Fruit fly (Drosophila melanogaster) whole organism, embryonic: ENCODE measurements around the gene CG7985.

ENCODE experiments used
- Asciz ChIP-seq: fragments of 200-800 bp; sonication (Bioruptor generic); optimal IDR thresholded peaks from 2 replicates; lab custom pipeline; 2017; ENCODE audit warnings: missing biosample characterization, mild to moderate bottlenecking, missing genetic modification characterization, missing genetic modification reagents
- Blimp-1 ChIP-seq: fragments of 200-800 bp; sonication (Bioruptor generic); optimal IDR thresholded peaks from 3 replicates; lab custom pipeline; 2018; ENCODE audit warnings: missing biosample characterization, missing genetic modification characterization, mild to moderate bottlenecking, moderate library complexity, missing genetic modification reagents
- CG10654 ChIP-seq: fragments of 200-800 bp; sonication (Bioruptor generic); optimal IDR thresholded peaks from 2 replicates; lab custom pipeline; 2016; ENCODE audit warnings: missing biosample characterization, missing genetic modification characterization
- CG10959 ChIP-seq: fragments of 200-800 bp; sonication (Bioruptor generic); IDR thresholded peaks from 2 replicates; pipeline ENCODE4 v1.3.6; 2022; ENCODE audit warnings: missing biosample characterization, missing genetic modification characterization
- CG11093 ChIP-seq: fragments of 200-800 bp; sonication (Bioruptor generic); IDR thresholded peaks from 3 replicates; pipeline ENCODE4 v1.3.6; 2022; ENCODE audit warnings: missing biosample characterization, missing genetic modification characterization
- CG12071 ChIP-seq: fragments of 200-800 bp; sonication (Bioruptor generic); optimal IDR thresholded peaks from 3 replicates; lab custom pipeline; 2018; ENCODE audit warnings: missing biosample characterization, mild to moderate bottlenecking, missing genetic modification characterization
- CG13287 ChIP-seq: fragments of 200-800 bp; sonication (Bioruptor generic); IDR thresholded peaks from 2 replicates; pipeline ENCODE4 v1.3.6; 2022; ENCODE audit warnings: missing biosample characterization, missing genetic modification characterization; ENCODE audit not compliant: partially characterized antibody
- CG14441 ChIP-seq: fragments of 200-800 bp; sonication (Bioruptor generic); IDR thresholded peaks from 2 replicates; pipeline ENCODE4 v1.3.6; 2022; ENCODE audit warnings: missing biosample characterization, missing genetic modification characterization
- CG16779 ChIP-seq: fragments of 200-800 bp; sonication (Bioruptor generic); IDR thresholded peaks from 2 replicates; pipeline ENCODE4 v1.3.6; 2022; ENCODE audit warnings: missing biosample characterization, missing genetic modification characterization
- CG17612 ChIP-seq: fragments of 200-800 bp; sonication (Bioruptor generic); IDR thresholded peaks from 2 replicates; pipeline ENCODE4 v1.3.6; 2022; ENCODE audit warnings: missing biosample characterization, missing genetic modification characterization
- CG2116 ChIP-seq: fragments of 200-800 bp; sonication (Bioruptor generic); optimal IDR thresholded peaks from 3 replicates; lab custom pipeline; 2018; ENCODE audit warnings: missing biosample characterization, mild to moderate bottlenecking, missing genetic modification characterization
- CG31388 ChIP-seq: fragments of 200-800 bp; sonication (Bioruptor generic); optimal IDR thresholded peaks from 2 replicates; lab custom pipeline; 2016; ENCODE audit warnings: missing biosample characterization, missing genetic modification characterization
- CG32532 ChIP-seq: fragments of 200-800 bp; sonication (Bioruptor generic); IDR thresholded peaks from 2 replicates; pipeline ENCODE4 v1.3.6; 2022; ENCODE audit warnings: missing biosample characterization, missing genetic modification characterization
- CG4360 ChIP-seq: fragments of 200-800 bp; sonication (Bioruptor generic); IDR thresholded peaks from 2 replicates; pipeline ENCODE4 v1.3.6; 2022; ENCODE audit warnings: missing biosample characterization, missing genetic modification characterization
- CG6854 ChIP-seq: fragments of 200-800 bp; sonication (Bioruptor generic); optimal IDR thresholded peaks from 3 replicates; lab custom pipeline; 2017; ENCODE audit warnings: missing biosample characterization, mild to moderate bottlenecking, missing genetic modification characterization
- CG7556 ChIP-seq: fragments of 200-800 bp; sonication (Bioruptor generic); optimal IDR thresholded peaks from 2 replicates; lab custom pipeline; 2017; ENCODE audit warnings: missing biosample characterization, mild to moderate bottlenecking, missing genetic modification characterization
- CG8089 ChIP-seq: fragments of 200-800 bp; sonication (Bioruptor generic); optimal IDR thresholded peaks from 3 replicates; lab custom pipeline; 2016; ENCODE audit warnings: missing biosample characterization, missing genetic modification characterization
- CG8944 ChIP-seq: fragments of 200-800 bp; sonication (Bioruptor generic); optimal IDR thresholded peaks from 3 replicates; lab custom pipeline; 2016; ENCODE audit warnings: missing biosample characterization, missing genetic modification characterization
- D19A ChIP-seq: fragments of 200-800 bp; optimal IDR thresholded peaks from 3 replicates; lab custom pipeline; 2019; ENCODE audit warnings: missing biosample characterization, mild to moderate bottlenecking, missing genetic modification characterization, moderate library complexity
- Dref ChIP-seq: fragments of 200-800 bp; sonication (Bioruptor generic); IDR thresholded peaks from 2 replicates; pipeline ENCODE4 v1.3.6; 2022; ENCODE audit warnings: missing biosample characterization, missing genetic modification characterization
- Drgx ChIP-seq: fragments of 200-800 bp; sonication (Bioruptor generic); IDR thresholded peaks from 2 replicates; pipeline ENCODE4 v1.3.6; 2022; ENCODE audit warnings: missing biosample characterization, missing genetic modification characterization
- GATAe ChIP-seq: fragments of 200-800 bp; sonication (Bioruptor generic); conservative IDR thresholded peaks from 2 replicates; pipeline ENCODE4 v1.3.6; 2022; ENCODE audit warnings: missing biosample characterization, missing genetic modification characterization
- HLH3B ChIP-seq: fragments of 200-800 bp; sonication (Bioruptor generic); IDR thresholded peaks from 2 replicates; pipeline ENCODE4 v1.3.6; 2022; ENCODE audit warnings: missing biosample characterization, missing genetic modification characterization
- Hr51 ChIP-seq, 2 experiments: fragments of 200-800 bp; sonication (Bioruptor generic); optimal IDR thresholded peaks; 2 replicates in 1 of 2; 3 replicates in 1 of 2; lab custom pipeline; 2016 to 2018; ENCODE audit warnings: missing biosample characterization in 2 of 2, missing genetic modification characterization in 2 of 2, mild to moderate bottlenecking in 1 of 2, moderate library complexity in 1 of 2
- NC2α ChIP-seq: fragments of 200-800 bp; sonication (Bioruptor generic); optimal IDR thresholded peaks from 2 replicates; lab custom pipeline; 2016; ENCODE audit warnings: missing biosample characterization, missing genetic modification characterization
- NK7.1 ChIP-seq: fragments of 200-800 bp; sonication (Bioruptor generic); optimal IDR thresholded peaks from 3 replicates; lab custom pipeline; 2016; ENCODE audit warnings: missing biosample characterization, missing genetic modification characterization
- Nf-YB ChIP-seq: fragments of 200-800 bp; sonication (Bioruptor generic); optimal IDR thresholded peaks from 3 replicates; lab custom pipeline; 2019; ENCODE audit warnings: missing biosample characterization, mild to moderate bottlenecking, missing genetic modification characterization, moderate library complexity
- Oli ChIP-seq: fragments of 200-800 bp; sonication (Bioruptor generic); optimal IDR thresholded peaks from 2 replicates; lab custom pipeline; 2018; ENCODE audit warnings: missing biosample characterization, mild to moderate bottlenecking, missing genetic modification characterization, moderate library complexity
- Pdp1 ChIP-seq, 2 experiments: fragments of 200-800 bp; sonication (Bioruptor generic); optimal IDR thresholded peaks; 3 replicates each; lab custom pipeline; 2016; ENCODE audit warnings: missing biosample characterization in 2 of 2, missing genetic modification characterization in 2 of 2, mild to moderate bottlenecking in 1 of 2, moderate library complexity in 1 of 2
- Ptx1 ChIP-seq: fragments of 200-800 bp; sonication (Bioruptor generic); IDR thresholded peaks from 2 replicates; pipeline ENCODE4 v1.3.6; 2022; ENCODE audit warnings: missing biosample characterization, missing genetic modification characterization
- Rfx ChIP-seq: fragments of 200-800 bp; sonication (Bioruptor generic); IDR thresholded peaks from 2 replicates; pipeline ENCODE4 v1.3.6; 2022; ENCODE audit warnings: missing biosample characterization, missing genetic modification characterization
- Rx ChIP-seq: fragments of 200-800 bp; sonication (Bioruptor generic); IDR thresholded peaks from 2 replicates; pipeline ENCODE4 v1.3.6; 2022; ENCODE audit warnings: missing biosample characterization, missing genetic modification characterization
- Sry-δ ChIP-seq: fragments of 200-800 bp; sonication (Bioruptor generic); optimal IDR thresholded peaks from 2 replicates; lab custom pipeline; 2016; ENCODE audit warnings: missing biosample characterization, missing genetic modification characterization
- chinmo ChIP-seq: fragments of 200-800 bp; sonication (Bioruptor generic); IDR thresholded peaks from 4 replicates; pipeline ENCODE4 v1.3.6; 2022; ENCODE audit warnings: missing biosample characterization, missing genetic modification characterization; ENCODE audit not compliant: partially characterized antibody
- crc ChIP-seq: fragments of 200-800 bp; sonication (Bioruptor generic); optimal IDR thresholded peaks from 2 replicates; lab custom pipeline; 2016; ENCODE audit warnings: missing biosample characterization, missing genetic modification characterization
- fd64A ChIP-seq: fragments of 200-800 bp; sonication (Bioruptor generic); optimal IDR thresholded peaks from 3 replicates; lab custom pipeline; 2018; ENCODE audit warnings: missing biosample characterization, mild to moderate bottlenecking, missing genetic modification characterization
- grn ChIP-seq: fragments of 200-800 bp; sonication (Bioruptor generic); optimal IDR thresholded peaks from 3 replicates; lab custom pipeline; 2017; ENCODE audit warnings: missing biosample characterization, missing genetic modification characterization
- gsb ChIP-seq: fragments of 200-800 bp; sonication (Bioruptor generic); IDR thresholded peaks from 2 replicates; pipeline ENCODE4 v1.3.6; 2022; ENCODE audit warnings: missing biosample characterization, missing genetic modification characterization
- hbn ChIP-seq: fragments of 200-800 bp; sonication (Bioruptor generic); IDR thresholded peaks from 2 replicates; pipeline ENCODE4 v1.3.6; 2022; ENCODE audit warnings: missing biosample characterization, missing genetic modification characterization; ENCODE audit not compliant: partially characterized antibody
- insv ChIP-seq, 2 experiments: fragments of 200-800 bp; sonication (Bioruptor generic); optimal IDR thresholded peaks; 3 replicates each; lab custom pipeline; 2016 to 2018; ENCODE audit warnings: missing biosample characterization in 2 of 2, missing genetic modification characterization in 2 of 2
- kay ChIP-seq: fragments of 200-800 bp; sonication (Bioruptor generic); optimal IDR thresholded peaks from 2 replicates; lab custom pipeline; 2016; ENCODE audit warnings: missing biosample characterization, missing genetic modification characterization
- maf-S ChIP-seq: fragments of 200-800 bp; sonication (Bioruptor generic); optimal IDR thresholded peaks from 2 replicates; lab custom pipeline; 2016; ENCODE audit warnings: missing biosample characterization, missing genetic modification characterization
- mirr ChIP-seq: fragments of 200-800 bp; sonication (Bioruptor generic); optimal IDR thresholded peaks from 3 replicates; lab custom pipeline; 2018; ENCODE audit warnings: missing biosample characterization, mild to moderate bottlenecking, missing genetic modification characterization
- nerfin-1 ChIP-seq: fragments of 200-800 bp; sonication (Bioruptor generic); optimal IDR thresholded peaks from 3 replicates; lab custom pipeline; 2019; ENCODE audit warnings: missing biosample characterization, mild to moderate bottlenecking, missing genetic modification characterization, moderate library complexity
- nerfin-2 ChIP-seq: fragments of 200-800 bp; sonication (Bioruptor generic); IDR thresholded peaks from 2 replicates; pipeline ENCODE4 v1.3.6; 2022; ENCODE audit warnings: missing biosample characterization, missing genetic modification characterization; ENCODE audit not compliant: partially characterized antibody
- peb ChIP-seq: fragments of 200-800 bp; sonication (Bioruptor generic); IDR thresholded peaks from 2 replicates; pipeline ENCODE4 v1.3.6; 2022; ENCODE audit warnings: missing biosample characterization, missing genetic modification characterization
- row ChIP-seq: fragments of 200-800 bp; sonication (Bioruptor generic); IDR thresholded peaks from 3 replicates; pipeline ENCODE4 v1.3.6; 2022; ENCODE audit warnings: missing biosample characterization, missing genetic modification characterization
- sna ChIP-seq: fragments of 200-800 bp; sonication (Bioruptor generic); IDR thresholded peaks from 2 replicates; pipeline ENCODE4 v1.3.6; 2022; ENCODE audit warnings: missing biosample characterization, missing genetic modification characterization; ENCODE audit not compliant: partially characterized antibody
- sug ChIP-seq: fragments of 200-800 bp; optimal IDR thresholded peaks from 2 replicates; lab custom pipeline; 2019; ENCODE audit warnings: missing biosample characterization, mild to moderate bottlenecking, missing genetic modification characterization, moderate library complexity
- vnd ChIP-seq: fragments of 200-800 bp; sonication (Bioruptor generic); IDR thresholded peaks from 3 replicates; pipeline ENCODE4 v1.3.6; 2022; ENCODE audit warnings: missing biosample characterization, missing genetic modification characterization; ENCODE audit not compliant: partially characterized antibody
- zen ChIP-seq: fragments of 200-800 bp; sonication (Bioruptor generic); optimal IDR thresholded peaks from 3 replicates; lab custom pipeline; 2018; ENCODE audit warnings: missing biosample characterization, mild to moderate bottlenecking, missing genetic modification characterization, moderate library complexity

Gene CG7985

DNA sequence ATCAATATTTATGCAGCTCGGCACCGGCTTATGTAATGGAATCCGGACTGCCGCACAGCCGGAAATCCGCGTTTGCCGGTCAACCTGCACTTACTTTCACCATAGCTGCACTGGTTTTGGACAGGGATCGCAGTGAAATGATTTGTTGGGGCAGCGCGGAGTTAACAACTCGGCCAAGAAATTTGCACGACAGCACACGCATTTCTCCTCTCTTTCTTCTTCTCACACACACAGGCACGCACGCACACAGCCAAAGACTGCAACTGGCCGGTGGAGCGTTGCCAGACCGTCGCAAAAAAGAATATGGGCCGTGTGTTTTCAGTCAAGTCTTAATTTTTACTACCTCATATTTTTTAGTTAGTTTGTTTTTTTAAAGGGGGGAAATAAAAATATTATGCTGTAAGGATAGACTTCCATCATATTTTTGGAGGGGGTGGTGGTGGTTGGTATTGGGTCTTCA is 33.4 kb upstream of the CG7985 start (continued):
- TF ChIP-seq CG10654 (GFP tag; lab: Kevin White, UChicago) (no peak), Asciz (no peak), CG32532 (GFP tag; lab: Robert Waterston, UW) (no peak), chinmo (GFP tag; lab: Robert Waterston, UW) (peak; percentile 94), hbn (GFP tag; lab: Robert Waterston, UW) (peak; percentile 27; the same call in 1 of the 2 replicates), fd64A (no peak), CG7556 (GFP tag; lab: Kevin White, UChicago) (no peak), NK7.1 (GFP tag; lab: Kevin White, UChicago) (no peak), Dref (no peak), kay (GFP tag; lab: Kevin White, UChicago) (no peak), sna (no peak), Nf-YB (GFP tag; lab: Kevin White, UChicago) (no peak), crc (GFP tag; lab: Kevin White, UChicago) (no peak), gsb (GFP tag; lab: Robert Waterston, UW) (no peak), HLH3B (GFP tag; lab: Robert Waterston, UW) (no peak), insv (GFP tag; optimal IDR thresholded peaks at IDR 0.05; lab: Kevin White, UChicago) (peak in 1 of 2 experiments; percentile 29), sug (no peak), CG2116 (no peak), grn (GFP tag; lab: Kevin White, UChicago) (no peak), Rx (GFP tag; lab: Robert Waterston, UW) (no peak), D19A (no peak), Oli (no peak), nerfin-1 (peak; percentile 79), Blimp-1 (GFP tag; lab: Kevin White, UChicago) (no peak), GATAe (GFP tag; lab: Robert Waterston, UW) (no peak), CG10959 (GFP tag; lab: Robert Waterston, UW) (no peak), nerfin-2 (GFP tag; lab: Robert Waterston, UW) (no peak), row (GFP tag; lab: Robert Waterston, UW) (peak; percentile 55; the same call in 2 of the 3 replicates), Hr51 (GFP tag; optimal IDR thresholded peaks at IDR 0.05; lab: Kevin White, UChicago) (no peak), CG4360 (GFP tag; lab: Robert Waterston, UW) (no peak), CG13287 (peak; percentile 18), Ptx1 (no peak), CG11093 (GFP tag; lab: Robert Waterston, UW) (no peak), Rfx (GFP tag; lab: Robert Waterston, UW) (peak; percentile 26; the same call in 1 of the 2 replicates), vnd (GFP tag; lab: Robert Waterston, UW) (no peak), zen (no peak), CG16779 (GFP tag; lab: Robert Waterston, UW) (no peak), CG14441 (GFP tag; lab: Robert Waterston, UW) (no peak), CG8089 (GFP tag; lab: Kevin White, UChicago) (no peak), CG31388 (GFP tag; lab: Kevin White, UChicago) (no peak), CG6854 (GFP tag; lab: Kevin White, UChicago) (no peak), Sry-δ (GFP tag; lab: Kevin White, UChicago) (peak; percentile 31), CG8944 (GFP tag; lab: Kevin White, UChicago) (no peak), maf-S (GFP tag; lab: Kevin White, UChicago) (no peak), Drgx (GFP tag; lab: Robert Waterston, UW) (no peak), Pdp1 (GFP tag; optimal IDR thresholded peaks at IDR 0.05; lab: Kevin White, UChicago) (peak in 1 of 2 experiments; percentile 94), NC2α (GFP tag; lab: Kevin White, UChicago) (no peak), mirr (GFP tag; lab: Kevin White, UChicago) (no peak), CG17612 (GFP tag; lab: Robert Waterston, UW) (no peak), CG12071 (GFP tag; lab: Kevin White, UChicago) (no peak), peb (GFP tag; lab: Robert Waterston, UW) (no peak)
